Fruit fly (Drosophila melanogaster) whole organism, embryonic: ENCODE measurements around the gene drm.

ENCODE experiments used
- Abd-B ChIP-seq: fragments of 200-800 bp; sonication (Bioruptor generic); optimal IDR thresholded peaks from 2 replicates; lab custom pipeline; 2018; ENCODE audit warnings: missing biosample characterization, mild to moderate bottlenecking, missing genetic modification characterization, moderate library complexity
- Antp ChIP-seq: fragments of 200-800 bp; sonication (Bioruptor generic); optimal IDR thresholded peaks from 3 replicates; lab custom pipeline; 2016; ENCODE audit warnings: missing biosample characterization, missing genetic modification characterization
- Bdp1 ChIP-seq: fragments of 200-800 bp; sonication (Bioruptor generic); optimal IDR thresholded peaks from 3 replicates; lab custom pipeline; 2016; ENCODE audit warnings: missing biosample characterization, missing genetic modification characterization
- CG10147 ChIP-seq: fragments of 200-800 bp; sonication (Bioruptor generic); optimal IDR thresholded peaks from 2 replicates; lab custom pipeline; 2019; ENCODE audit warnings: missing biosample characterization, mild to moderate bottlenecking, missing genetic modification characterization, moderate library complexity
- CG10321 ChIP-seq: fragments of 200-800 bp; sonication (Bioruptor generic); IDR thresholded peaks from 2 replicates; pipeline ENCODE4 v1.3.6; 2022; ENCODE audit warnings: missing biosample characterization, missing genetic modification characterization
- CG12391 ChIP-seq: fragments of 200-800 bp; sonication (Bioruptor generic); optimal IDR thresholded peaks from 3 replicates; lab custom pipeline; 2018; ENCODE audit warnings: missing biosample characterization, mild to moderate bottlenecking, missing genetic modification characterization, moderate library complexity
- CG12769 ChIP-seq: fragments of 200-800 bp; sonication (Bioruptor generic); optimal IDR thresholded peaks from 2 replicates; lab custom pipeline; 2019; ENCODE audit warnings: missing biosample characterization, mild to moderate bottlenecking, missing genetic modification characterization, moderate library complexity
- CG14441 ChIP-seq: fragments of 200-800 bp; sonication (Bioruptor generic); IDR thresholded peaks from 2 replicates; pipeline ENCODE4 v1.3.6; 2022; ENCODE audit warnings: missing biosample characterization, missing genetic modification characterization
- CG15011 ChIP-seq: fragments of 200-800 bp; sonication (Bioruptor generic); optimal IDR thresholded peaks from 3 replicates; lab custom pipeline; 2018; ENCODE audit warnings: missing biosample characterization, mild to moderate bottlenecking, missing genetic modification characterization
- CG1602 ChIP-seq: fragments of 200-800 bp; sonication (Bioruptor generic); optimal IDR thresholded peaks from 3 replicates; lab custom pipeline; 2016; ENCODE audit warnings: missing biosample characterization, missing genetic modification characterization
- CG16813 ChIP-seq: fragments of 200-800 bp; sonication (Bioruptor generic); IDR thresholded peaks from 3 replicates; pipeline ENCODE4 v1.3.6; 2022; ENCODE audit warnings: missing biosample characterization, missing genetic modification characterization; ENCODE audit not compliant: partially characterized antibody
- CG17186 ChIP-seq: fragments of 200-800 bp; sonication (Bioruptor generic); optimal IDR thresholded peaks from 3 replicates; lab custom pipeline; 2017; ENCODE audit warnings: missing biosample characterization, missing genetic modification reagents, missing genetic modification characterization
- CG17568 ChIP-seq: fragments of 200-800 bp; sonication (Bioruptor generic); optimal IDR thresholded peaks from 2 replicates; lab custom pipeline; 2018; ENCODE audit warnings: missing biosample characterization, mild to moderate bottlenecking, missing genetic modification characterization, moderate library complexity
- CG32767 ChIP-seq: fragments of 200-800 bp; sonication (Bioruptor generic); IDR thresholded peaks from 2 replicates; pipeline ENCODE4 v1.3.6; 2022; ENCODE audit warnings: missing biosample characterization, missing genetic modification characterization
- CG33557 ChIP-seq: fragments of 200-800 bp; sonication (Bioruptor generic); optimal IDR thresholded peaks from 2 replicates; lab custom pipeline; 2019; ENCODE audit warnings: missing biosample characterization, mild to moderate bottlenecking, missing genetic modification characterization, moderate library complexity
- CG3726 ChIP-seq: fragments of 200-800 bp; sonication (Bioruptor generic); IDR thresholded peaks from 3 replicates; pipeline ENCODE4, ENCODE4 v1.3.6; 2022; ENCODE audit warnings: missing biosample characterization, missing genetic modification characterization
- CG4854 ChIP-seq: fragments of 200-800 bp; sonication (Bioruptor generic); optimal IDR thresholded peaks from 2 replicates; lab custom pipeline; 2016; ENCODE audit warnings: missing biosample characterization, missing genetic modification characterization, inconsistent platforms
- CG6765 ChIP-seq: fragments of 200-800 bp; sonication (Bioruptor generic); optimal IDR thresholded peaks from 3 replicates; lab custom pipeline; 2017; ENCODE audit warnings: missing biosample characterization, mild to moderate bottlenecking, missing genetic modification characterization
- CG8290 ChIP-seq, 3 experiments: fragments of 200-800 bp; sonication (Bioruptor generic); optimal IDR thresholded peaks; 2 replicates each; lab custom pipeline; 2016 to 2019; ENCODE audit warnings: missing biosample characterization in 3 of 3, missing genetic modification characterization in 3 of 3, mild to moderate bottlenecking in 2 of 3, moderate library complexity in 1 of 3
- CG8478 ChIP-seq: fragments of >200 bp; optimal IDR thresholded peaks from 2 replicates; lab custom pipeline; 2018
- CG9727 ChIP-seq: fragments of 200-800 bp; sonication (Bioruptor generic); optimal IDR thresholded peaks from 3 replicates; lab custom pipeline; 2017; ENCODE audit warnings: missing biosample characterization, mild to moderate bottlenecking, missing genetic modification characterization
- Dfd ChIP-seq, 2 experiments: fragments of >200 bp; optimal IDR thresholded peaks; 2 replicates each; lab custom pipeline; 2017; ENCODE audit warnings: missing biosample characterization in 2 of 2, missing genetic modification characterization in 2 of 2
- E2f1 ChIP-seq: fragments of 200-800 bp; sonication (Bioruptor generic); IDR thresholded peaks from 2 replicates; pipeline ENCODE4 v1.3.6; 2022; ENCODE audit warnings: missing biosample characterization, missing genetic modification characterization
- Elba2 ChIP-seq: fragments of 200-800 bp; sonication (Bioruptor generic); optimal IDR thresholded peaks from 3 replicates; lab custom pipeline; 2016; ENCODE audit warnings: missing biosample characterization, missing genetic modification characterization
- Gug ChIP-seq: fragments of 200-800 bp; sonication (Bioruptor generic); IDR thresholded peaks from 4 replicates; pipeline ENCODE4 v1.3.6; 2022; ENCODE audit warnings: missing biosample characterization, missing genetic modification characterization
- Med ChIP-seq: fragments of 200-800 bp; sonication (Bioruptor generic); peaks from one replicate; lab custom pipeline; 2016; ENCODE audit warnings: missing biosample characterization, missing genetic modification characterization, mild to moderate bottlenecking, inconsistent platforms, moderate library complexity
- PHDP ChIP-seq: fragments of 200-800 bp; sonication (Bioruptor generic); optimal IDR thresholded peaks from 3 replicates; lab custom pipeline; 2018; ENCODE audit warnings: missing biosample characterization, mild to moderate bottlenecking, missing genetic modification characterization, moderate library complexity
- Pdp1 ChIP-seq, 2 experiments: fragments of 200-800 bp; sonication (Bioruptor generic); optimal IDR thresholded peaks; 3 replicates each; lab custom pipeline; 2016; ENCODE audit warnings: missing biosample characterization in 2 of 2, missing genetic modification characterization in 2 of 2, mild to moderate bottlenecking in 1 of 2, moderate library complexity in 1 of 2
- Rfx ChIP-seq: fragments of 200-800 bp; sonication (Bioruptor generic); IDR thresholded peaks from 2 replicates; pipeline ENCODE4 v1.3.6; 2022; ENCODE audit warnings: missing biosample characterization, missing genetic modification characterization
- ab ChIP-seq: fragments of 200-800 bp; sonication (Bioruptor generic); optimal IDR thresholded peaks from 2 replicates; lab custom pipeline; 2016; ENCODE audit warnings: missing biosample characterization, missing genetic modification characterization
- ase ChIP-seq: fragments of 200-800 bp; sonication (Bioruptor generic); IDR thresholded peaks from 3 replicates; pipeline ENCODE4 v1.3.6; 2022; ENCODE audit warnings: missing biosample characterization, missing genetic modification characterization
- ash1 ChIP-seq: fragments of 200-800 bp; sonication (Bioruptor generic); optimal IDR thresholded peaks from 2 replicates; lab custom pipeline; 2018; ENCODE audit warnings: missing biosample characterization, mild to moderate bottlenecking, missing genetic modification characterization
- bbx ChIP-seq: fragments of 200-800 bp; sonication (Bioruptor generic); IDR thresholded peaks from 2 replicates; pipeline ENCODE4 v1.3.6; 2022; ENCODE audit warnings: missing biosample characterization, missing genetic modification characterization; ENCODE audit not compliant: partially characterized antibody
- bigmax ChIP-seq: fragments of 200-800 bp; sonication (Bioruptor generic); optimal IDR thresholded peaks from 2 replicates; lab custom pipeline; 2018; ENCODE audit warnings: missing biosample characterization, mild to moderate bottlenecking, missing genetic modification characterization
- fd3F ChIP-seq: fragments of 200-800 bp; sonication (Bioruptor generic); optimal IDR thresholded peaks from 2 replicates; lab custom pipeline; 2018; ENCODE audit warnings: missing biosample characterization, mild to moderate bottlenecking, missing genetic modification characterization, moderate library complexity
- gcm ChIP-seq: fragments of 200-800 bp; sonication (Bioruptor generic); optimal IDR thresholded peaks from 2 replicates; lab custom pipeline; 2019; ENCODE audit warnings: missing biosample characterization, mild to moderate bottlenecking, missing genetic modification characterization, moderate library complexity
- gcm2 ChIP-seq: fragments of 200-800 bp; sonication (Bioruptor generic); optimal IDR thresholded peaks from 2 replicates; lab custom pipeline; 2016; ENCODE audit warnings: missing biosample characterization, missing genetic modification characterization
- grau ChIP-seq: fragments of 200-800 bp; optimal IDR thresholded peaks from 3 replicates; lab custom pipeline; 2019; ENCODE audit warnings: missing biosample characterization, mild to moderate bottlenecking, missing genetic modification characterization, moderate library complexity
- grn ChIP-seq: fragments of 200-800 bp; sonication (Bioruptor generic); optimal IDR thresholded peaks from 3 replicates; lab custom pipeline; 2017; ENCODE audit warnings: missing biosample characterization, missing genetic modification characterization
- kni ChIP-seq: fragments of 200-800 bp; sonication (Bioruptor generic); optimal IDR thresholded peaks from 3 replicates; lab custom pipeline; 2017; ENCODE audit warnings: mild to moderate bottlenecking, missing biosample characterization, missing genetic modification reagents, missing genetic modification characterization
- mirr ChIP-seq: fragments of 200-800 bp; sonication (Bioruptor generic); optimal IDR thresholded peaks from 3 replicates; lab custom pipeline; 2018; ENCODE audit warnings: missing biosample characterization, mild to moderate bottlenecking, missing genetic modification characterization
- oc ChIP-seq: fragments of 200-800 bp; sonication (Bioruptor generic); optimal IDR thresholded peaks from 2 replicates; lab custom pipeline; 2018; ENCODE audit warnings: missing biosample characterization, mild to moderate bottlenecking, missing genetic modification characterization, moderate library complexity
- otp ChIP-seq: fragments of 200-800 bp; sonication (Bioruptor generic); IDR thresholded peaks from 3 replicates; pipeline ENCODE4, ENCODE4 v1.3.6; 2022; ENCODE audit warnings: missing biosample characterization, missing genetic modification characterization
- pan ChIP-seq, 4 experiments: fragments of >200 bp in 3 of 4; fragments of 200-800 bp in 1 of 4; sonication (Bioruptor generic) in 1 of 4; optimal IDR thresholded peaks in 3 of 4; IDR thresholded peaks in 1 of 4; 2 replicates each; pipeline versions ENCODE4 v1.3.6 to Lab custom; 2017 to 2022; ENCODE audit warnings: missing biosample characterization in 2 of 4, missing genetic modification characterization in 2 of 4, mixed read lengths in 1 of 4
- sd ChIP-seq: fragments of 200-800 bp; sonication (Bioruptor generic); optimal IDR thresholded peaks from 3 replicates; lab custom pipeline; 2018; ENCODE audit warnings: missing biosample characterization, mild to moderate bottlenecking, missing genetic modification characterization, moderate library complexity
- sens ChIP-seq: fragments of 200-800 bp; sonication (Bioruptor generic); peaks from one replicate; lab custom pipeline; 2016; ENCODE audit warnings: missing biosample characterization, missing genetic modification characterization
- so ChIP-seq: fragments of 200-800 bp; sonication (Bioruptor generic); IDR thresholded peaks from 3 replicates; pipeline ENCODE4 v1.3.6; 2022; ENCODE audit warnings: missing biosample characterization, missing genetic modification characterization
- ssp ChIP-seq: fragments of 200-800 bp; sonication (Bioruptor generic); IDR thresholded peaks from 2 replicates; pipeline ENCODE4 v1.3.6; 2022; ENCODE audit warnings: missing biosample characterization, missing genetic modification characterization
- unpg ChIP-seq: fragments of 200-800 bp; sonication (Bioruptor generic); optimal IDR thresholded peaks from 3 replicates; lab custom pipeline; 2018; ENCODE audit warnings: missing biosample characterization, mild to moderate bottlenecking, missing genetic modification characterization, moderate library complexity
- zfh1 ChIP-seq: fragments of 200-800 bp; sonication (Bioruptor generic); IDR thresholded peaks from 3 replicates; pipeline ENCODE4 v1.3.6; 2022; ENCODE audit warnings: missing biosample characterization, missing genetic modification characterization

Gene drm

DNA sequence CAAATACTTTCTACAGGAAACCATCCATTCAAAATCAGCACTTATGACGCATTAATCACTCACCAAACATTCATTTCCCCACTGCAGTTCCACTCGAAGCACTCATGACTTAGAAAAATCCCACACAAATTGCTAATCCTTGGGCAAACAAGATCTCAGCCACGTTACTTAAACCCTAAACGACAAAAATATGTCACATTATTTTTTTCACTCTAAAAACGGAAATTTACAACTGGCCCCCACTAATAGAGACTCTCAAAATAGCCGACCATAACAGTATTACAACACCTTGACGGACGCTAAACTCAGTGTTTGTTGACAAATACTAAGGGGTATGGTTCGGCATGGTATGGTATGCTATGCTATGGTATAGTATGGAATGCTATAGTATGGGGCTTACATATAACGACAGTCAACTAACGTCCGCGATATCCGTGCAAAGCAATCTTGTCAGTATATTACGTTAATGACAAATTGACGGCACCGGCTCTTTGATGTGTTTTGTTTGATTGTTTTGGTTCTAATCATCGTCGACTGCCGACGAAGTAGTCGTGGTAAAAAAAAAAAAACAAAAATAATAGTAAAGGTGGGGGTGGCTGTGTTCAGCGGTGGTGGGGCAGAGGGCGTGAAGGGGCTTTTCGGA, 33.6 kb downstream of the drm start (continued):
- no peak for TF ChIP-seq bbx (GFP tag; lab: Robert Waterston, UW)
- TF ChIP-seq CG8290 (GFP tag; optimal IDR thresholded peaks at IDR 0.05; lab: Kevin White, UChicago), result no peak
- peak in 1 of 2 experiments; percentile 20 for TF ChIP-seq CG8290 (tag; optimal IDR thresholded peaks at IDR 0.05; lab: Kevin White, UChicago)
- TF ChIP-seq zfh1 (GFP tag; lab: Robert Waterston, UW), result no peak
- TF ChIP-seq otp (GFP tag; lab: Robert Waterston, UW), result 0 out of 3 replicates have a peak, but pooled peaks have one; percentile 28
- TF ChIP-seq Abd-B (GFP tag; lab: Kevin White, UChicago), result no peak
- no peak for TF ChIP-seq CG12391 (tag; lab: Kevin White, UChicago)
- no peak for TF ChIP-seq CG6765 (GFP tag; lab: Kevin White, UChicago)
- no peak for TF ChIP-seq gcm2 (GFP tag; lab: Kevin White, UChicago)
- no peak for TF ChIP-seq CG14441 (GFP tag; lab: Robert Waterston, UW)
- peak in 1 of 2 experiments; percentile 66 for TF ChIP-seq Pdp1 (GFP tag; optimal IDR thresholded peaks at IDR 0.05; lab: Kevin White, UChicago)
- no peak for TF ChIP-seq pan (optimal IDR thresholded peaks at IDR 0.05; lab: Kevin White, UChicago)
- peak in 1 of 2 experiments; percentile 61 for TF ChIP-seq pan (GFP tag; optimal IDR thresholded peaks at IDR 0.05 in 1 of 2, IDR thresholded peaks at IDR 0.05 in 1 of 2)
- no peak for TF ChIP-seq CG10147 (GFP tag; lab: Kevin White, UChicago)
- no peak for TF ChIP-seq ase (GFP tag; lab: Robert Waterston, UW)
- no peak for TF ChIP-seq oc (tag; lab: Kevin White, UChicago)
- TF ChIP-seq Rfx, result no peak
- TF ChIP-seq CG4854 (GFP tag; lab: Kevin White, UChicago), result no peak
- TF ChIP-seq CG16813 (GFP tag; lab: Robert Waterston, UW), result no peak
- TF ChIP-seq CG9727 (GFP tag; lab: Kevin White, UChicago), result no peak
- no peak for TF ChIP-seq CG33557
- no peak for TF ChIP-seq fd3F (GFP tag; lab: Kevin White, UChicago)
- TF ChIP-seq grau (tag; lab: Kevin White, UChicago), result peak; percentile 5
- TF ChIP-seq grn (GFP tag; lab: Kevin White, UChicago), result no peak
- TF ChIP-seq gcm (GFP tag; lab: Kevin White, UChicago), result no peak
- TF ChIP-seq E2f1, result no peak
- no peak for TF ChIP-seq CG3726 (GFP tag; lab: Robert Waterston, UW)
- TF ChIP-seq Dfd (GFP tag; optimal IDR thresholded peaks at IDR 0.05; lab: Kevin White, UChicago), result no peak
- no peak for TF ChIP-seq CG8478 (lab: Kevin White, UChicago)
- TF ChIP-seq kni (GFP tag; lab: Kevin White, UChicago), result no peak
- TF ChIP-seq CG10321 (GFP tag; lab: Robert Waterston, UW), result no peak
- no peak for TF ChIP-seq CG15011 (GFP tag; lab: Kevin White, UChicago)
- no peak for TF ChIP-seq Bdp1 (GFP tag; lab: Kevin White, UChicago)
- TF ChIP-seq ash1 (GFP tag; lab: Kevin White, UChicago), result no peak
- TF ChIP-seq PHDP, result peak; percentile 2
- no peak for TF ChIP-seq CG12769 (tag; lab: Kevin White, UChicago)
- TF ChIP-seq sd, result peak; percentile 66
- TF ChIP-seq CG1602 (GFP tag; lab: Kevin White, UChicago), result no peak
- TF ChIP-seq CG32767 (GFP tag; lab: Robert Waterston, UW), result no peak
- no peak for TF ChIP-seq so (GFP tag; lab: Robert Waterston, UW)
- TF ChIP-seq Antp (GFP tag; lab: Kevin White, UChicago), result no peak
- TF ChIP-seq mirr, result peak; percentile 33
- TF ChIP-seq sens (GFP tag; lab: Kevin White, UChicago), result peak; percentile 69
- no peak for TF ChIP-seq bigmax (GFP tag; lab: Kevin White, UChicago)
- TF ChIP-seq Med (GFP tag; lab: Kevin White, UChicago), result peak; percentile 66
- no peak for TF ChIP-seq Gug (GFP tag; lab: Robert Waterston, UW)
- TF ChIP-seq ssp (GFP tag; lab: Robert Waterston, UW), result no peak
- TF ChIP-seq CG17568, result peak; percentile 29
- no peak for TF ChIP-seq ab (GFP tag; lab: Kevin White, UChicago)
- TF ChIP-seq unpg (GFP tag; lab: Kevin White, UChicago), result no peak
- TF ChIP-seq CG17186 (GFP tag; lab: Kevin White, UChicago), result no peak
- TF ChIP-seq Elba2 (GFP tag; lab: Kevin White, UChicago), result no peak
